Fruit fly (Drosophila melanogaster): ENCODE results near the gene CG13786.

The CG13786 gene

DNA sequence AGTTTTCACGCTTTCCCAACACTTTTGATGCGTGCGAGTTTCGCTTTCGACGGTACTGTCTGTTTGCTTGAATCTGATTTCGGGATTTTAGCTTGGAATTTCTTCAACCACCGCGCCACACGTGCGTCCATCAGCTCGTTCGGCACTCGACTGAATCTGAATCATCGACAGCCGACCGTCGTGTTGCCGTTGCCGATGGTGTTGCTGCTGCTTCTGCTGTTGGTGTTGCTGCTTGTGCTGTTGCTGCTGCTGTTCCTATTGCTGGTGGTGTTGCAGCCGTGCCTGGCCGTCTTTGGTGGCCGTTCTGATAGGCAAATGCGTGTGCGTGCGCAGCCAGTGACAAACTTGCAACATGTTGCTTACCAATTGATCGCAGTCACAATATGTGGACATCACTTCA, 24.2 kb upstream of the CG13786 start, which contains the start of gene Wnt4 (continued):
- TF ChIP-seq CG7786 (GFP tag; optimal IDR thresholded peaks at IDR 0.05) (no peak), sima (GFP tag; optimal IDR thresholded peaks at IDR 0.05) (no peak), fd64A (GFP tag; optimal IDR thresholded peaks at IDR 0.05) (no peak), Blimp-1 (GFP tag; optimal IDR thresholded peaks at IDR 0.05) (peak; percentile 77), twi (tag; optimal IDR thresholded peaks at IDR 0.05) (no peak), tap (tag; optimal IDR thresholded peaks at IDR 0.05) (no peak), CTCF (GFP tag; optimal IDR thresholded peaks at IDR 0.05) (no peak), CG32532 (GFP tag; IDR thresholded peaks at IDR 0.05) (no peak), CG4820 (GFP tag; optimal IDR thresholded peaks at IDR 0.05) (no peak), CG2199 (GFP tag; IDR thresholded peaks at IDR 0.05) (peak; percentile 79; the same call in 2 of the 3 replicates), vnd (GFP tag; IDR thresholded peaks at IDR 0.05; ENCODE audit: partially characterized antibody) (no peak), HHEX (GFP tag; optimal IDR thresholded peaks at IDR 0.05) (no peak), Dp (GFP tag; optimal IDR thresholded peaks at IDR 0.05) (no peak), CG15011 (GFP tag; optimal IDR thresholded peaks at IDR 0.05) (no peak), CG11398 (GFP tag; optimal IDR thresholded peaks at IDR 0.05) (no peak), btn (GFP tag; optimal IDR thresholded peaks at IDR 0.05) (no peak), bab2 (GFP tag; optimal IDR thresholded peaks at IDR 0.05) (no peak), fu2 (GFP tag; optimal IDR thresholded peaks at IDR 0.05) (no peak), ase (GFP tag; IDR thresholded peaks at IDR 0.05) (no peak), CG13123 (GFP tag; optimal IDR thresholded peaks at IDR 0.05) (no peak), Tbp (GFP tag; optimal IDR thresholded peaks at IDR 0.05) (no peak), org-1 (GFP tag; optimal IDR thresholded peaks at IDR 0.05) (no peak), CG11695 (GFP tag; IDR thresholded peaks at IDR 0.05) (no peak), CG13624 (GFP tag; optimal IDR thresholded peaks at IDR 0.05) (no peak), Opbp (GFP tag; IDR thresholded peaks at IDR 0.05; ENCODE audit: partially characterized antibody) (peak; percentile 51; the same call in 2 of the 3 replicates), CG18262 (tag; optimal IDR thresholded peaks at IDR 0.05) (no peak), slou (GFP tag; optimal IDR thresholded peaks at IDR 0.05) (no peak), Dek (tag; optimal IDR thresholded peaks at IDR 0.05) (no peak), CG11456 (GFP tag; IDR thresholded peaks at IDR 0.05) (no peak), CG17186 (GFP tag; optimal IDR thresholded peaks at IDR 0.05) (no peak), CG6254 (GFP tag; optimal IDR thresholded peaks at IDR 0.05) (peak; percentile 10), repo (GFP tag; optimal IDR thresholded peaks at IDR 0.05) (peak; percentile 5), CG6683 (GFP tag; optimal IDR thresholded peaks at IDR 0.05) (no peak), seq (GFP tag; IDR thresholded peaks at IDR 0.05) (no peak), CG15479 (GFP tag; optimal IDR thresholded peaks at IDR 0.05) (no peak), CrebB (tag; optimal IDR thresholded peaks at IDR 0.05) (no peak), NFAT (GFP tag; IDR thresholded peaks at IDR 0.05) (0 out of 2 replicates have a peak, but pooled peaks have one; percentile 16), Neu2 (GFP tag; optimal IDR thresholded peaks at IDR 0.05; ENCODE audit: borderline replicate concordance) (no peak), mld (GFP tag; IDR thresholded peaks at IDR 0.05; ENCODE audit: partially characterized antibody) (no peak), Meics (GFP tag; optimal IDR thresholded peaks at IDR 0.05) (peak; percentile 58), Poxn (GFP tag; IDR thresholded peaks at IDR 0.05) (no peak), wor (GFP tag; IDR thresholded peaks at IDR 0.05) (no peak), Bteb2 (GFP tag; optimal IDR thresholded peaks at IDR 0.05) (no peak), H15 (GFP tag; IDR thresholded peaks at IDR 0.05) (no peak), lmd (GFP tag; IDR thresholded peaks at IDR 0.05) (no peak), CG3065 (GFP tag; optimal IDR thresholded peaks at IDR 0.05) (no peak), CG33213 (GFP tag; optimal IDR thresholded peaks at IDR 0.05) (no peak), Dad (GFP tag; optimal IDR thresholded peaks at IDR 0.05) (no peak), CG2712 (tag; optimal IDR thresholded peaks at IDR 0.05) (peak; percentile 26), sqz (GFP tag; optimal IDR thresholded peaks at IDR 0.05) (no peak), E2f1 (GFP tag; IDR thresholded peaks at IDR 0.05) (no peak), CG11085 (GFP tag; IDR thresholded peaks at IDR 0.05) (no peak), CG3995 (GFP tag; optimal IDR thresholded peaks at IDR 0.05) (no peak)
